Worm (Caenorhabditis elegans) whole organism, L1 larva: Measurements from ENCODE around the gene vrk-1.

Experiments used
- C04F5.9 ChIP-seq: sonication (generic microtip); optimal IDR thresholded peaks from 2 replicates; lab custom pipeline; 2016; ENCODE audit warnings: missing genetic modification characterization, missing compliant biosample characterization
- aly-2 ChIP-seq: fragments of 150-350 bp; optimal IDR thresholded peaks from 2 replicates; lab custom pipeline; 2014; ENCODE audit warnings: missing biosample characterization, missing genetic modification characterization
- elt-3 ChIP-seq, 6 experiments: fragments of 150-350 bp in 1 of 6; sonication (generic microtip); optimal IDR thresholded peaks; 2 replicates each; lab custom pipeline; 2017 to 2018; ENCODE audit warnings: missing biosample characterization in 6 of 6, missing genetic modification characterization in 6 of 6, inconsistent platforms in 1 of 6
- fkh-10 ChIP-seq: sonication (generic microtip); optimal IDR thresholded peaks from 2 replicates; lab custom pipeline; 2017; ENCODE audit warnings: missing biosample characterization, missing genetic modification reagents, missing genetic modification characterization
- lsy-2 ChIP-seq, 2 experiments: fragments of 150-350 bp; optimal IDR thresholded peaks; 2 replicates each; lab custom pipeline; 2014; ENCODE audit warnings: missing biosample characterization in 2 of 2, missing genetic modification characterization in 2 of 2
- mab-9 ChIP-seq: fragments of 200-800 bp; sonication (Bioruptor generic); IDR thresholded peaks from 2 replicates; pipeline ENCODE4 v1.3.6; 2022; ENCODE audit warnings: missing genetic modification reagents, missing genetic modification characterization, missing compliant biosample characterization
- mdl-1 ChIP-seq, 2 experiments: fragments of 150-350 bp; optimal IDR thresholded peaks; 2 replicates each; lab custom pipeline; 2014 to 2017; ENCODE audit warnings: missing biosample characterization in 2 of 2, missing genetic modification characterization in 2 of 2, inconsistent platforms in 1 of 2
- nhr-11 ChIP-seq: fragments of 150-350 bp; optimal IDR thresholded peaks from 2 replicates; lab custom pipeline; 2014; ENCODE audit warnings: missing biosample characterization, missing genetic modification characterization
- nhr-237 ChIP-seq: fragments of 150-350 bp; optimal IDR thresholded peaks from 2 replicates; lab custom pipeline; 2014; ENCODE audit warnings: missing biosample characterization, missing genetic modification characterization
- sox-4 ChIP-seq: sonication (generic microtip); optimal IDR thresholded peaks from 2 replicates; lab custom pipeline; 2016; ENCODE audit warnings: missing genetic modification characterization, missing compliant biosample characterization
- unc-62 ChIP-seq: fragments of 150-350 bp; optimal IDR thresholded peaks from 2 replicates; lab custom pipeline; 2014; ENCODE audit warnings: missing biosample characterization, missing genetic modification reagents, missing genetic modification characterization
- vab-15 ChIP-seq: sonication (generic microtip); optimal IDR thresholded peaks from 2 replicates; lab custom pipeline; 2017; ENCODE audit warnings: missing genotype, mild to moderate bottlenecking, missing genetic modification characterization, missing compliant biosample characterization
- zip-4 ChIP-seq: fragments of 200-800 bp; sonication (Bioruptor generic); optimal IDR thresholded peaks from 2 replicates; lab custom pipeline; 2018; ENCODE audit warnings: mild to moderate bottlenecking, missing genetic modification characterization, moderate library complexity, missing compliant biosample characterization
- ztf-11 ChIP-seq, 2 experiments: sonication (generic microtip); optimal IDR thresholded peaks; 2 replicates each; lab custom pipeline; 2016 to 2017; ENCODE audit warnings: missing genetic modification characterization in 2 of 2, missing biosample characterization in 1 of 2, missing compliant biosample characterization in 1 of 2

ce11 chrII:5933133-5933532 is 11.4 kb downstream of the vrk-1 start:
- TF ChIP-seq lsy-2 (tag; optimal IDR thresholded peaks at IDR 0.05; lab: Kevin White, UChicago): no peak
- TF ChIP-seq fkh-10 (GFP tag; lab: Kevin White, UChicago): no peak
- no peak for TF ChIP-seq sox-4
- TF ChIP-seq unc-62 (GFP tag; lab: Kevin White, UChicago): no peak
- no peak for TF ChIP-seq mab-9 (GFP tag; lab: Robert Waterston, UW)
- TF ChIP-seq mdl-1 (tag; optimal IDR thresholded peaks at IDR 0.05; lab: Kevin White, UChicago): no peak
- TF ChIP-seq aly-2 (tag; lab: Kevin White, UChicago): no peak
- no peak for TF ChIP-seq elt-3 (tag; optimal IDR thresholded peaks at IDR 0.05; lab: Kevin White, UChicago)
- TF ChIP-seq zip-4 (GFP tag; lab: Kevin White, UChicago): no peak
- no peak for TF ChIP-seq C04F5.9
- no peak for TF ChIP-seq vab-15 (tag; lab: Kevin White, UChicago)
- TF ChIP-seq ztf-11 (tag; optimal IDR thresholded peaks at IDR 0.05; lab: Kevin White, UChicago): no peak
- no peak for TF ChIP-seq nhr-237
- TF ChIP-seq nhr-11 (tag; lab: Kevin White, UChicago): no peak
